Fruit fly (Drosophila melanogaster): ENCODE data around the gene CycD.

CycD gene

DNA sequence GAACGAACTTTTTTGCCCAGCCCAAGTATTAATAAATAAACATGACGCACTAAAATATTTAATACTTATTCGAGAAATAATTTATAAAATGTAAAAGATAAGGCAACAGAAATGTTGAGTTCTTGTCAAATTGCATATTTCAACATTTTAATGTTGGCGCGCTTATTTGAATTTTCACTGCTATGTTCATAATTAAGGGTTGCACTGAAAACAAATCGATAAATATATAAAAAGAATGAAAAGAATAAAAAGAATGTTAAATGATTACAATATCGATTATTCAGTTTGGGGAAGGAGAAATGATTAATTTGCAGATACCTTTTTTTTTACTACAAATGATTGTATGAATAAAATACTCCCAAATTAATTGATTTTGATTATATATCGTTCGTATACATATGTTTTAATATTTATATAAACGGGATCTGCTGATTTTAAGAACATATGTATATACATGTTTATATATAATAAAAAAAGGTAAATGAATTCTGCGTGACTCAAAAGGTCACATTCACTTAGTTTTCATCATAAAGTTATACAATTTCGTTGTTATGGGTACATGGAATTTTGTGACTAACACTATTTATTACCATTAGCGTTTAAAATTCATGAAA, 42.6 kb downstream of the CycD start (continued):
- TF ChIP-seq inv (GFP tag; IDR thresholded peaks at IDR 0.05; ENCODE audit: partially characterized antibody) (no peak), salm (tag; optimal IDR thresholded peaks at IDR 0.05) (no peak), CG2202 (tag; optimal IDR thresholded peaks at IDR 0.05) (no peak), CG13424 (tag; optimal IDR thresholded peaks at IDR 0.05) (no peak), CG11696 (GFP tag; IDR thresholded peaks at IDR 0.05) (no peak), bigmax (GFP tag; optimal IDR thresholded peaks at IDR 0.05) (no peak), org-1 (GFP tag; optimal IDR thresholded peaks at IDR 0.05) (no peak), Dll (GFP tag; IDR thresholded peaks at IDR 0.05; ENCODE audit: partially characterized antibody) (peak; percentile 47; the same call in 2 of the 4 replicates), CG1603 (tag; optimal IDR thresholded peaks at IDR 0.05) (peak; percentile 9), Deaf1 (tag; optimal IDR thresholded peaks at IDR 0.05) (no peak), tin (GFP tag; optimal IDR thresholded peaks at IDR 0.05) (no peak), CG10267 (tag; optimal IDR thresholded peaks at IDR 0.05) (peak; percentile 8), ranshi (GFP tag; IDR thresholded peaks at IDR 0.05) (no peak), sr (GFP tag; IDR thresholded peaks at IDR 0.05) (no peak), CG10959 (GFP tag; IDR thresholded peaks at IDR 0.05) (no peak), lov (optimal IDR thresholded peaks at IDR 0.05) (no peak), lov (GFP tag; IDR thresholded peaks at IDR 0.05) (no peak), pita (GFP tag; optimal IDR thresholded peaks at IDR 0.05) (no peak), CG13775 (GFP tag; optimal IDR thresholded peaks at IDR 0.05) (no peak), MBD-R2 (GFP tag; IDR thresholded peaks at IDR 0.05) (no peak), CG9876 (GFP tag; optimal IDR thresholded peaks at IDR 0.05) (no peak), CG16813 (GFP tag; IDR thresholded peaks at IDR 0.05; ENCODE audit: partially characterized antibody) (no peak), CG31388 (GFP tag; optimal IDR thresholded peaks at IDR 0.05) (no peak), CG6254 (GFP tag; optimal IDR thresholded peaks at IDR 0.05) (peak; percentile 37), ash1 (GFP tag; optimal IDR thresholded peaks at IDR 0.05) (no peak), Pdp1 (GFP tag; optimal IDR thresholded peaks at IDR 0.05) (peak in 1 of 2 experiments; percentile 11), CG4617 (GFP tag; optimal IDR thresholded peaks at IDR 0.05; ENCODE audit: borderline replicate concordance) (no peak), fd102C (GFP tag; optimal IDR thresholded peaks at IDR 0.05) (no peak), crc (GFP tag; optimal IDR thresholded peaks at IDR 0.05) (no peak), abd-A (tag; optimal IDR thresholded peaks at IDR 0.05) (peak; percentile 34), Atf-2 (GFP tag; optimal IDR thresholded peaks at IDR 0.05) (no peak), az2 (GFP tag; optimal IDR thresholded peaks at IDR 0.05) (no peak), nerfin-2 (GFP tag; IDR thresholded peaks at IDR 0.05; ENCODE audit: partially characterized antibody) (no peak), hbn (GFP tag; IDR thresholded peaks at IDR 0.05; ENCODE audit: partially characterized antibody) (0 out of 2 replicates have a peak, but pooled peaks have one; percentile 11), unc-4 (GFP tag; IDR thresholded peaks at IDR 0.05; ENCODE audit: partially characterized antibody) (0 out of 2 replicates have a peak, but pooled peaks have one; percentile 41), chinmo (GFP tag; IDR thresholded peaks at IDR 0.05; ENCODE audit: partially characterized antibody) (no peak), CG13123 (GFP tag; optimal IDR thresholded peaks at IDR 0.05) (no peak), CG4360 (GFP tag; IDR thresholded peaks at IDR 0.05) (no peak), CG9797 (GFP tag; optimal IDR thresholded peaks at IDR 0.05) (no peak), bowl (GFP tag; IDR thresholded peaks at IDR 0.05) (no peak), croc (GFP tag; conservative IDR thresholded peaks at IDR 0.05) (no peak), Sox102F (GFP tag; optimal IDR thresholded peaks at IDR 0.05) (no peak), CG33213 (GFP tag; optimal IDR thresholded peaks at IDR 0.05) (no peak), trh (GFP tag; optimal IDR thresholded peaks at IDR 0.05) (no peak), br (optimal IDR thresholded peaks at IDR 0.05) (no peak), trem (tag; optimal IDR thresholded peaks at IDR 0.05) (peak; percentile 4), emc (GFP tag; optimal IDR thresholded peaks at IDR 0.05) (no peak), CG14965 (GFP tag; optimal IDR thresholded peaks at IDR 0.05; ENCODE audit: borderline replicate concordance) (no peak), CG6765 (GFP tag; optimal IDR thresholded peaks at IDR 0.05) (no peak), Ssrp (tag; optimal IDR thresholded peaks at IDR 0.05) (no peak)

All from whole organism, embryonic.